Worm (Caenorhabditis elegans): Measurements from ENCODE around the gene srh-16.

The srh-16 gene

ce11 chrV:12291587-12291986 is at the start of gene srh-16, which contains the start of gene srpa-68:
TSS of gene srh-16 (plus strand) at chrV:12291861.
TSS of gene srpa-68 (minus strand) at chrV:12291658.
- TF ChIP-seq F13C5.2 (tag; optimal IDR thresholded peaks at IDR 0.05) (peak; percentile 89), tra-4 (tag; optimal IDR thresholded peaks at IDR 0.05) (no peak), ama-1 (optimal IDR thresholded peaks at IDR 0.05) (no peak), hmbx-1 (tag; optimal IDR thresholded peaks at IDR 0.05) (no peak), sea-1 (GFP tag; conservative IDR thresholded peaks at IDR 0.05) (no peak), ets-7 (tag; optimal IDR thresholded peaks at IDR 0.05) (no peak), aly-1 (tag; optimal IDR thresholded peaks at IDR 0.05) (no peak), flt-1 (GFP tag; IDR thresholded peaks at IDR 0.05) (peak; percentile 74), ceh-13 (GFP tag; optimal IDR thresholded peaks at IDR 0.05) (no peak), hnd-1 (tag; optimal IDR thresholded peaks at IDR 0.05) (peak; percentile 39), tbx-37 (GFP tag; conservative IDR thresholded peaks at IDR 0.05) (0 out of 2 replicates have a peak, but pooled peaks have one; percentile 17), B0310.2 (tag; optimal IDR thresholded peaks at IDR 0.05) (peak; percentile 28), ceh-36 (tag; optimal IDR thresholded peaks at IDR 0.05) (peak; percentile 29), hmg-4 (GFP tag; optimal IDR thresholded peaks at IDR 0.05) (peak; percentile 70), pes-1 (GFP tag; IDR thresholded peaks at IDR 0.05) (peak; percentile 80), scrt-1 (GFP tag; IDR thresholded peaks at IDR 0.05) (0 out of 2 replicates have a peak, but pooled peaks have one; percentile 56), tbx-11 (GFP tag; IDR thresholded peaks at IDR 0.05) (peak; percentile 42; the same call in 1 of the 2 replicates)

- TF ChIP-seq scrt-1 (GFP tag; IDR thresholded peaks at IDR 0.05) (no peak), sea-1 (GFP tag; conservative IDR thresholded peaks at IDR 0.05) (no peak), tbx-37 (GFP tag; conservative IDR thresholded peaks at IDR 0.05) (no peak), ets-7 (tag; optimal IDR thresholded peaks at IDR 0.05) (no peak), F13C5.2 (tag; optimal IDR thresholded peaks at IDR 0.05) (no peak), tbx-11 (GFP tag; IDR thresholded peaks at IDR 0.05) (no peak), tra-4 (tag; optimal IDR thresholded peaks at IDR 0.05) (no peak), ama-1 (optimal IDR thresholded peaks at IDR 0.05) (no peak)
These were observed 46.5 kb upstream of the srh-16 start, which contains the start of the genes T04H1.13, slfl-5 and rad-50 for ce11 chrV:12244980-12245742. TSS of gene T04H1.13 (minus strand) at chrV:12245030. TSS of gene slfl-5 (minus strand) at chrV:12245044. TSS of gene rad-50 (plus strand) at chrV:12245646.

ce11 chrV:12245777-12246452 is 45.7 kb upstream of the srh-16 start:
- TF ChIP-seq F13C5.2 (tag; optimal IDR thresholded peaks at IDR 0.05), result no peak
- no peak for TF ChIP-seq B0310.2 (tag; optimal IDR thresholded peaks at IDR 0.05)
- no peak for TF ChIP-seq flt-1 (GFP tag; IDR thresholded peaks at IDR 0.05)
- no peak for TF ChIP-seq hmbx-1 (tag; optimal IDR thresholded peaks at IDR 0.05)
- TF ChIP-seq sea-1 (GFP tag; conservative IDR thresholded peaks at IDR 0.05), result no peak
- no peak for TF ChIP-seq tbx-37 (GFP tag; conservative IDR thresholded peaks at IDR 0.05)
- TF ChIP-seq ceh-13 (GFP tag; optimal IDR thresholded peaks at IDR 0.05), result no peak
- TF ChIP-seq aly-1 (tag; optimal IDR thresholded peaks at IDR 0.05), result no peak
- TF ChIP-seq tra-4 (tag; optimal IDR thresholded peaks at IDR 0.05), result no peak
- no peak for TF ChIP-seq tbx-11 (GFP tag; IDR thresholded peaks at IDR 0.05)

- no peak for TF ChIP-seq ets-7 (tag; optimal IDR thresholded peaks at IDR 0.05)
- no peak for TF ChIP-seq tra-4 (tag; optimal IDR thresholded peaks at IDR 0.05)
- TF ChIP-seq hnd-1 (tag; optimal IDR thresholded peaks at IDR 0.05), result no peak
- no peak for TF ChIP-seq F13C5.2 (tag; optimal IDR thresholded peaks at IDR 0.05)
- no peak for TF ChIP-seq tbx-11 (GFP tag; IDR thresholded peaks at IDR 0.05)
- no peak for TF ChIP-seq B0310.2 (tag; optimal IDR thresholded peaks at IDR 0.05)
- no peak for TF ChIP-seq sea-1 (GFP tag; conservative IDR thresholded peaks at IDR 0.05)
- no peak for TF ChIP-seq hmg-4 (GFP tag; optimal IDR thresholded peaks at IDR 0.05)
- TF ChIP-seq pes-1 (GFP tag; IDR thresholded peaks at IDR 0.05), result no peak
- TF ChIP-seq tbx-37 (GFP tag; conservative IDR thresholded peaks at IDR 0.05), result no peak
- TF ChIP-seq ama-1 (optimal IDR thresholded peaks at IDR 0.05), result no peak
- TF ChIP-seq scrt-1 (GFP tag; IDR thresholded peaks at IDR 0.05), result no peak
- no peak for TF ChIP-seq ceh-13 (GFP tag; optimal IDR thresholded peaks at IDR 0.05)
- TF ChIP-seq ceh-36 (tag; optimal IDR thresholded peaks at IDR 0.05), result no peak
- no peak for TF ChIP-seq hmbx-1 (tag; optimal IDR thresholded peaks at IDR 0.05)
- TF ChIP-seq flt-1 (GFP tag; IDR thresholded peaks at IDR 0.05), result no peak
- TF ChIP-seq aly-1 (tag; optimal IDR thresholded peaks at IDR 0.05), result no peak
These were observed 40.6 kb upstream of the srh-16 start, which contains the start of gene T04H1.5 for ce11 chrV:12251041-12251440. TSS of gene T04H1.5 (plus strand) at chrV:12251341.

- TF ChIP-seq aly-1 (tag; optimal IDR thresholded peaks at IDR 0.05) (no peak), tbx-37 (GFP tag; conservative IDR thresholded peaks at IDR 0.05) (no peak), hnd-1 (tag; optimal IDR thresholded peaks at IDR 0.05) (no peak), hmbx-1 (tag; optimal IDR thresholded peaks at IDR 0.05) (no peak), ceh-13 (GFP tag; optimal IDR thresholded peaks at IDR 0.05) (no peak), B0310.2 (tag; optimal IDR thresholded peaks at IDR 0.05) (no peak), pes-1 (GFP tag; IDR thresholded peaks at IDR 0.05) (no peak), tra-4 (tag; optimal IDR thresholded peaks at IDR 0.05) (no peak), ama-1 (optimal IDR thresholded peaks at IDR 0.05) (no peak), F13C5.2 (tag; optimal IDR thresholded peaks at IDR 0.05) (no peak), flt-1 (GFP tag; IDR thresholded peaks at IDR 0.05) (no peak), hmg-4 (GFP tag; optimal IDR thresholded peaks at IDR 0.05) (no peak), scrt-1 (GFP tag; IDR thresholded peaks at IDR 0.05) (no peak)
These were observed 39.4 kb upstream of the srh-16 start, which contains the start of gene lrx-1 for ce11 chrV:12252272-12252671. TSS of gene lrx-1 (plus strand) at chrV:12252572.

ce11 chrV:12255343-12255742 is 36.3 kb upstream of the srh-16 start, which contains the start of gene T04H1.12:
TSS of gene T04H1.12 (plus strand) at chrV:12255643.
- TF ChIP-seq hmg-4 (GFP tag; optimal IDR thresholded peaks at IDR 0.05), result no peak
- TF ChIP-seq tbx-37 (GFP tag; conservative IDR thresholded peaks at IDR 0.05), result no peak
- TF ChIP-seq hmbx-1 (tag; optimal IDR thresholded peaks at IDR 0.05), result no peak
- no peak for TF ChIP-seq scrt-1 (GFP tag; IDR thresholded peaks at IDR 0.05)
- TF ChIP-seq F13C5.2 (tag; optimal IDR thresholded peaks at IDR 0.05), result no peak
- TF ChIP-seq pes-1 (GFP tag; IDR thresholded peaks at IDR 0.05), result no peak
- TF ChIP-seq ama-1 (optimal IDR thresholded peaks at IDR 0.05), result no peak
- TF ChIP-seq B0310.2 (tag; optimal IDR thresholded peaks at IDR 0.05), result no peak
- TF ChIP-seq flt-1 (GFP tag; IDR thresholded peaks at IDR 0.05), result no peak
- no peak for TF ChIP-seq ceh-36 (tag; optimal IDR thresholded peaks at IDR 0.05)
- TF ChIP-seq ets-7 (tag; optimal IDR thresholded peaks at IDR 0.05), result no peak
- TF ChIP-seq sea-1 (GFP tag; conservative IDR thresholded peaks at IDR 0.05), result no peak
- no peak for TF ChIP-seq tbx-11 (GFP tag; IDR thresholded peaks at IDR 0.05)
- TF ChIP-seq hnd-1 (tag; optimal IDR thresholded peaks at IDR 0.05), result no peak
- TF ChIP-seq tra-4 (tag; optimal IDR thresholded peaks at IDR 0.05), result no peak
- TF ChIP-seq ceh-13 (GFP tag; optimal IDR thresholded peaks at IDR 0.05), result no peak
- no peak for TF ChIP-seq aly-1 (tag; optimal IDR thresholded peaks at IDR 0.05)

All from whole organism, early embryonic.